Worm (Caenorhabditis elegans) whole organism, L2 larva: Measurements from ENCODE around the gene ttc-7.
A peak's percentile ranks its signal among the peaks of the same experiment; 100 is the strongest.

Experiments used
- C34F6.9 ChIP-seq: fragments of 150-350 bp; optimal IDR thresholded peaks from 2 replicates; lab custom pipeline; 2014; ENCODE audit warnings: missing biosample characterization, missing genetic modification characterization
- F13H6.1 ChIP-seq: sonication (generic microtip); optimal IDR thresholded peaks from 2 replicates; lab custom pipeline; 2016; ENCODE audit warnings: missing genetic modification characterization, missing compliant biosample characterization
- Y55F3AM.14 ChIP-seq: fragments of 200-800 bp; sonication (Bioruptor generic); optimal IDR thresholded peaks from 2 replicates; lab custom pipeline; 2018; ENCODE audit warnings: mild to moderate bottlenecking, missing genetic modification characterization, missing compliant biosample characterization
- ZK546.5 ChIP-seq: sonication (generic microtip); optimal IDR thresholded peaks from 2 replicates; lab custom pipeline; 2017; ENCODE audit warnings: missing biosample characterization, missing genetic modification characterization
- alr-1 ChIP-seq: fragments of 150-350 bp; optimal IDR thresholded peaks from 2 replicates; lab custom pipeline; 2014; ENCODE audit warnings: missing biosample characterization, missing genetic modification characterization
- aly-2 ChIP-seq: fragments of 150-350 bp; optimal IDR thresholded peaks from 2 replicates; lab custom pipeline; 2014; ENCODE audit warnings: missing biosample characterization, missing genetic modification characterization
- ama-1 ChIP-seq: fragments of 150-350 bp; optimal IDR thresholded peaks from 2 replicates; lab custom pipeline; 2018; ENCODE audit warnings: inconsistent platforms
- blmp-1 ChIP-seq: sonication (generic microtip); optimal IDR thresholded peaks from 2 replicates; lab custom pipeline; 2017; ENCODE audit warnings: missing genetic modification characterization, mild to moderate bottlenecking, missing compliant biosample characterization, antibody characterized with exemption, moderate library complexity; ENCODE audit not compliant: insufficient read depth
- ceh-16 ChIP-seq: fragments of 150-350 bp; optimal IDR thresholded peaks from 2 replicates; lab custom pipeline; 2014; ENCODE audit warnings: missing biosample characterization, missing genetic modification characterization
- ceh-82 ChIP-seq: fragments of 150-350 bp; optimal IDR thresholded peaks from 2 replicates; lab custom pipeline; 2014; ENCODE audit warnings: missing biosample characterization, missing genetic modification characterization
- crh-2 ChIP-seq: sonication (generic microtip); optimal IDR thresholded peaks from 2 replicates; lab custom pipeline; 2017; ENCODE audit warnings: missing biosample characterization, missing genetic modification characterization
- dmd-4 ChIP-seq: sonication (generic microtip); optimal IDR thresholded peaks from 2 replicates; lab custom pipeline; 2017; ENCODE audit warnings: missing biosample characterization, missing genetic modification characterization
- egl-27 ChIP-seq: sonication (generic microtip); optimal IDR thresholded peaks from 3 replicates; lab custom pipeline; 2017; ENCODE audit warnings: missing biosample characterization, missing genetic modification reagents, missing genetic modification characterization
- elt-1 ChIP-seq: fragments of 150-350 bp; optimal IDR thresholded peaks from 2 replicates; lab custom pipeline; 2014; ENCODE audit warnings: missing biosample characterization, missing genetic modification characterization
- elt-3 ChIP-seq: sonication (generic microtip); optimal IDR thresholded peaks from 2 replicates; lab custom pipeline; 2017; ENCODE audit warnings: missing biosample characterization, missing genetic modification characterization
- fos-1 ChIP-seq: fragments of 150-350 bp; optimal IDR thresholded peaks from 2 replicates; lab custom pipeline; 2014; ENCODE audit warnings: missing biosample characterization, missing genetic modification characterization
- gmeb-1 ChIP-seq: fragments of 150-350 bp; optimal IDR thresholded peaks from 2 replicates; lab custom pipeline; 2014; ENCODE audit warnings: missing biosample characterization, missing genetic modification characterization
- lin-13 ChIP-seq: fragments of 150-350 bp; optimal IDR thresholded peaks from 2 replicates; lab custom pipeline; 2014; ENCODE audit warnings: missing biosample characterization, missing genetic modification reagents, missing genetic modification characterization
- lsy-2 ChIP-seq, 2 experiments: fragments of 150-350 bp in 1 of 2; sonication (generic microtip) in 1 of 2; optimal IDR thresholded peaks; 2 replicates each; lab custom pipeline; 2014 to 2017; ENCODE audit warnings: missing biosample characterization in 2 of 2, missing genetic modification characterization in 2 of 2
- mab-5 ChIP-seq: fragments of 150-350 bp; optimal IDR thresholded peaks from 2 replicates; lab custom pipeline; 2014; ENCODE audit warnings: missing biosample characterization, missing genetic modification characterization
- mbf-1 ChIP-seq: sonication (generic microtip); optimal IDR thresholded peaks from 2 replicates; lab custom pipeline; 2017; ENCODE audit warnings: missing biosample characterization, missing genetic modification characterization
- mdl-1 ChIP-seq, 2 experiments: fragments of 150-350 bp in 1 of 2; sonication (generic microtip) in 1 of 2; optimal IDR thresholded peaks; 2 replicates each; lab custom pipeline; 2017; ENCODE audit warnings: missing biosample characterization in 2 of 2, missing genetic modification characterization in 2 of 2
- nhr-10 ChIP-seq: sonication (generic microtip); optimal IDR thresholded peaks from 2 replicates; lab custom pipeline; 2017; ENCODE audit warnings: missing biosample characterization, missing genetic modification characterization
- nhr-11 ChIP-seq: fragments of 150-350 bp; optimal IDR thresholded peaks from 2 replicates; lab custom pipeline; 2014; ENCODE audit warnings: missing biosample characterization, missing genetic modification characterization
- nhr-12 ChIP-seq: fragments of 150-350 bp; optimal IDR thresholded peaks from 2 replicates; lab custom pipeline; 2014; ENCODE audit warnings: missing biosample characterization, missing genetic modification characterization
- nhr-129 ChIP-seq: fragments of 150-350 bp; optimal IDR thresholded peaks from 2 replicates; lab custom pipeline; 2014; ENCODE audit warnings: missing biosample characterization, missing genetic modification characterization
- nhr-21 ChIP-seq: fragments of 150-350 bp; optimal IDR thresholded peaks from 2 replicates; lab custom pipeline; 2014; ENCODE audit warnings: missing biosample characterization, missing genetic modification characterization
- nhr-23 ChIP-seq: fragments of 150-350 bp; optimal IDR thresholded peaks from 2 replicates; lab custom pipeline; 2014; ENCODE audit warnings: missing biosample characterization, missing genetic modification reagents, missing genetic modification characterization
- nhr-237 ChIP-seq: fragments of 150-350 bp; optimal IDR thresholded peaks from 2 replicates; lab custom pipeline; 2014; ENCODE audit warnings: missing biosample characterization, missing genetic modification characterization
- nhr-25 ChIP-seq: fragments of 150-350 bp; sonication (generic microtip); optimal IDR thresholded peaks from 3 replicates; lab custom pipeline; 2014; ENCODE audit warnings: missing biosample characterization, missing genetic modification characterization
- nhr-6 ChIP-seq: fragments of 150-350 bp; optimal IDR thresholded peaks from 2 replicates; lab custom pipeline; 2014; ENCODE audit warnings: missing biosample characterization, missing genetic modification characterization
- peb-1 ChIP-seq: fragments of 150-350 bp; optimal IDR thresholded peaks from 2 replicates; lab custom pipeline; 2014; ENCODE audit warnings: missing biosample characterization, missing genetic modification characterization
- sem-4 ChIP-seq: fragments of 150-350 bp; optimal IDR thresholded peaks from 2 replicates; lab custom pipeline; 2014; ENCODE audit warnings: missing biosample characterization, missing genetic modification reagents, missing genetic modification characterization
- skn-1 ChIP-seq: sonication (generic microtip); optimal IDR thresholded peaks from 2 replicates; lab custom pipeline; 2017; ENCODE audit warnings: missing biosample characterization, missing genetic modification characterization
- sma-3 ChIP-seq: sonication (generic microtip); optimal IDR thresholded peaks from 2 replicates; lab custom pipeline; 2016; ENCODE audit warnings: missing genetic modification reagents, missing genetic modification characterization, missing compliant biosample characterization
- sma-9 ChIP-seq, 2 experiments: fragments of 150-350 bp in 1 of 2; sonication (generic microtip) in 1 of 2; optimal IDR thresholded peaks; 2 replicates each; lab custom pipeline; 2014 to 2016; ENCODE audit warnings: missing genetic modification characterization in 2 of 2, mild to moderate bottlenecking in 1 of 2, missing biosample characterization in 1 of 2, missing compliant biosample characterization in 1 of 2, missing genetic modification reagents in 1 of 2, moderate library complexity in 1 of 2
- snpc-4 ChIP-seq: fragments of 150-350 bp; optimal IDR thresholded peaks from 2 replicates; lab custom pipeline; 2014; ENCODE audit warnings: missing biosample characterization, missing genetic modification characterization
- unc-55 ChIP-seq: fragments of 150-350 bp; sonication (generic microtip); optimal IDR thresholded peaks from 3 replicates; lab custom pipeline; 2014; ENCODE audit warnings: missing biosample characterization, missing genetic modification reagents, missing genetic modification characterization
- unc-62 ChIP-seq: fragments of 150-350 bp; optimal IDR thresholded peaks from 2 replicates; lab custom pipeline; 2014; ENCODE audit warnings: missing biosample characterization, missing genetic modification reagents, missing genetic modification characterization
- zag-1 ChIP-seq: fragments of 150-350 bp; optimal IDR thresholded peaks from 2 replicates; lab custom pipeline; 2014; ENCODE audit warnings: missing biosample characterization, missing genetic modification characterization
- ztf-1 ChIP-seq: fragments of 200-800 bp; sonication (Bioruptor generic); conservative IDR thresholded peaks from 2 replicates; pipeline ENCODE4 v1.3.6; 2022; ENCODE audit warnings: missing genetic modification characterization, missing compliant biosample characterization
- ztf-4 ChIP-seq: fragments of 150-350 bp; optimal IDR thresholded peaks from 2 replicates; lab custom pipeline; 2014; ENCODE audit warnings: missing biosample characterization, missing genetic modification characterization

ttc-7 gene

ce11 chrIII:1921136-1921680 is 61.0 kb downstream of the ttc-7 start (continued):
- peak; percentile 83 for TF ChIP-seq lin-13 (GFP tag; lab: Kevin White, UChicago)
- peak; percentile 100 for TF ChIP-seq F13H6.1
- TF ChIP-seq blmp-1 (tag; lab: Kevin White, UChicago): peak; percentile 81
- peak; percentile 73 for TF ChIP-seq nhr-10 (tag; lab: Kevin White, UChicago)
- TF ChIP-seq sma-9 (GFP tag; optimal IDR thresholded peaks at IDR 0.05; lab: Kevin White, UChicago): peak; percentile 100
- TF ChIP-seq sma-9 (tag; optimal IDR thresholded peaks at IDR 0.05; lab: Kevin White, UChicago): peak; percentile 98
- peak; percentile 77 for TF ChIP-seq ztf-4 (tag; lab: Kevin White, UChicago)
- peak; percentile 99 for TF ChIP-seq Y55F3AM.14
- TF ChIP-seq lsy-2 (tag; optimal IDR thresholded peaks at IDR 0.05; lab: Kevin White, UChicago): peak; percentile 71 to 92
- TF ChIP-seq C34F6.9 (tag; lab: Kevin White, UChicago): peak; percentile 85

ce11 chrIII:1922081-1922480 is 61.9 kb downstream of the ttc-7 start:
- TF ChIP-seq mbf-1 (tag; lab: Kevin White, UChicago) (no peak), ceh-82 (tag; lab: Kevin White, UChicago) (no peak), skn-1 (no peak)

DNA sequence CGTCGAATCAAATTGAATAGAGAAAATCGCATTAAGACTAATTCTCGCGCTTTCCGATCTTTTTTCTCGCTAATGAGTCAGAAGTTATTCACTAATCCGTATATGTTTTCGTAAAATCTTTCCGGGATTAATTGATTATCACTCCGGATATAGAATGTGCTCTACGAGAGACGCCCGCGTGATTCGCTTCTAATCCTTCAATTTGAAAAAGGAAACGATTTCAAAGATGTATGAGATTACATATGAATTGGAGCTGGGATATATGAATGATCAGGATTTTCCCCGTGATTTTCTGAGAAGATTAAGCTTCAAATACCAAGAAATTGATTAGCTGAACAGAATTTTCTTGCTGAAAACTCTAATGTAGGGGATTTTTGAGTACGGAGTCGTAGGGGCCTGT is 62.3 kb downstream of the ttc-7 start:
- peak; percentile 38 for TF ChIP-seq dmd-4 (tag; lab: Kevin White, UChicago)
- peak; percentile 88 for TF ChIP-seq sma-9 (GFP tag; optimal IDR thresholded peaks at IDR 0.05; lab: Kevin White, UChicago)
- no peak for TF ChIP-seq sma-9 (tag; optimal IDR thresholded peaks at IDR 0.05; lab: Kevin White, UChicago)
- TF ChIP-seq lsy-2 (tag; optimal IDR thresholded peaks at IDR 0.05; lab: Kevin White, UChicago): peak in 1 of 2 experiments; percentile 30
- TF ChIP-seq C34F6.9 (tag; lab: Kevin White, UChicago): peak; percentile 23
- TF ChIP-seq nhr-21 (tag; lab: Kevin White, UChicago): peak; percentile 11
- no peak for TF ChIP-seq lin-13 (GFP tag; lab: Kevin White, UChicago)
- TF ChIP-seq ceh-16 (tag; lab: Kevin White, UChicago): no peak

DNA sequence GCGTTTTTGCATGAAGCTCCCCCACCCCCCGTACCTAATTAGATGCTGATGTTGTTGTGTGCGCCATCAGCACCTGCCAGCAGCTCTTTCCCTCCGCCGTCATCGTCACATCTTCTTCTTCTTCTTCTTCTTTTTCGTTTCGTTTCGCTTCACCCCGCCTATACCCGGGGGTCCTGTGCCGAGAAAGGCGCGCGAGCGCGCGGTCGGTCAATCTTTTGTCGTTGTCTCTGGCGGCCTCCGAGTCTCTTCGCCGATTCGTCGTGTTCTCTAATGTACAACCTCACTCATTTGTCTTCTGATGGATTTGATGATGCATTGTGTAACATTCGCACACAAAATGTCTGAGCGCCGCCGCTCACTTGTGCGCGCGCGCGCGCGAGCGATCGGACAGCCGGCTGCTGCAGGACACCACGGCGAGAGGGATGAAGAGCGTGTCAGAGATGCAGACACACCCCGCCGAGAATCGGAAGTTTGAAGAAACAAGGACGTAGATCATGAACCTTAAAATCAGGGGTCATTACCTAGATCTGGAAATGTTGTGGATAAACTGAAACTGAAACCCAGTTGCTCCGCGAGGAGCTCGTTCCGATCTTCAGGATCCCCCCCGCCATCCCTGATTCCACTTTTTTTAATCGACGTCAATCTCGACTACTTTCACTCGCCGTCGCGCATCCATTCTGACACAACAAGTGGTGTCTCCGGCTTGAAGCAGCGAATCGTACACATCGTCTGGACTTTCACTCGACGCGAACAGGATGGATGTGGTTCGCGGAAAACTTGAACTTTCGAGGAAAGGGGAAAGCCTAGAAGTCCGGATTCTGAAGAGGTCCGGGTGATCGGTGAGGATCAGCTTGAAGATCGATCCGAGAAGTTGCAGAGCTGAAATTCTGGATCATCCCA is 63.4 kb downstream of the ttc-7 start:
- peak; percentile 91 for TF ChIP-seq sma-3 (GFP tag; lab: Kevin White, UChicago)
- peak; percentile 97 for TF ChIP-seq egl-27 (tag; lab: Kevin White, UChicago)
- peak; percentile 81 for TF ChIP-seq lin-13 (GFP tag; lab: Kevin White, UChicago)
- no peak for TF ChIP-seq peb-1 (tag; lab: Kevin White, UChicago)
- TF ChIP-seq nhr-21 (tag; lab: Kevin White, UChicago): peak; percentile 96
- TF ChIP-seq alr-1 (tag; lab: Kevin White, UChicago): no peak
- no peak for TF ChIP-seq aly-2 (tag; lab: Kevin White, UChicago)
- TF ChIP-seq ZK546.5 (tag; lab: Kevin White, UChicago): no peak
- peak; percentile 96 for TF ChIP-seq nhr-25 (tag; lab: Kevin White, UChicago)
- peak; percentile 6 for TF ChIP-seq nhr-237 (tag; lab: Kevin White, UChicago)
- TF ChIP-seq ztf-1 (GFP tag; lab: Robert Waterston, UW): no peak
- peak; percentile 95 for TF ChIP-seq sem-4 (tag; lab: Kevin White, UChicago)
- peak in 1 of 2 experiments; percentile 88 for TF ChIP-seq lsy-2 (tag; optimal IDR thresholded peaks at IDR 0.05; lab: Kevin White, UChicago)
- TF ChIP-seq ceh-82 (tag; lab: Kevin White, UChicago): peak; percentile 64
- TF ChIP-seq fos-1: peak; percentile 71
- no peak for TF ChIP-seq nhr-23 (tag; lab: Kevin White, UChicago)
- peak; percentile 94 for TF ChIP-seq mab-5
- TF ChIP-seq C34F6.9 (tag; lab: Kevin White, UChicago): peak; percentile 68
- peak; percentile 99 for TF ChIP-seq F13H6.1
- TF ChIP-seq elt-3: no peak
- peak; percentile 65 for TF ChIP-seq nhr-6 (tag; lab: Kevin White, UChicago)
- TF ChIP-seq Y55F3AM.14: peak; percentile 99
- peak; percentile 85 for TF ChIP-seq crh-2
- no peak for TF ChIP-seq elt-1
- peak; percentile 90 for TF ChIP-seq nhr-129
- TF ChIP-seq zag-1 (tag; lab: Kevin White, UChicago): peak; percentile 85
- TF ChIP-seq gmeb-1 (tag; lab: Kevin White, UChicago): peak; percentile 66
- peak; percentile 78 for TF ChIP-seq unc-62
- TF ChIP-seq snpc-4 (tag; lab: Kevin White, UChicago): no peak
- no peak for TF ChIP-seq mbf-1 (tag; lab: Kevin White, UChicago)
- peak; percentile 77 for TF ChIP-seq ztf-4 (tag; lab: Kevin White, UChicago)
- no peak for TF ChIP-seq nhr-12 (tag; lab: Kevin White, UChicago)
- no peak for TF ChIP-seq dmd-4 (tag; lab: Kevin White, UChicago)
- no peak for TF ChIP-seq ama-1 (lab: Kevin White, UChicago)
- TF ChIP-seq unc-55: peak; percentile 74
- TF ChIP-seq nhr-11 (tag; lab: Kevin White, UChicago): no peak
- TF ChIP-seq ceh-16 (tag; lab: Kevin White, UChicago): peak; percentile 94
- TF ChIP-seq mdl-1 (tag; optimal IDR thresholded peaks at IDR 0.05; lab: Kevin White, UChicago): peak; percentile 85 to 93
